Worm (Caenorhabditis elegans) whole organism, L4 larva: ENCODE results near the gene nfyc-1.

Experiments
- aly-2 ChIP-seq: sonication (generic microtip); optimal IDR thresholded peaks from 2 replicates; lab custom pipeline; 2018; ENCODE audit warnings: missing biosample characterization, missing genetic modification characterization
- ama-1 ChIP-seq: fragments of 150-350 bp; optimal IDR thresholded peaks from 2 replicates; lab custom pipeline; 2014; ENCODE audit warnings: inconsistent platforms, mixed read lengths
- ceh-20 ChIP-seq: fragments of 200-800 bp; sonication (Bioruptor generic); IDR thresholded peaks from 2 replicates; pipeline ENCODE4 v1.3.6; 2022; ENCODE audit warnings: missing genetic modification reagents, missing genetic modification characterization, missing compliant biosample characterization
- ceh-28 ChIP-seq: fragments of 150-350 bp; optimal IDR thresholded peaks from 2 replicates; lab custom pipeline; 2014; ENCODE audit warnings: missing biosample characterization, missing genetic modification reagents, missing genetic modification characterization
- fos-1 ChIP-seq: fragments of 150-350 bp; optimal IDR thresholded peaks from 2 replicates; lab custom pipeline; 2014; ENCODE audit warnings: missing biosample characterization, missing genetic modification characterization
- lsy-2 ChIP-seq, 2 experiments: fragments of 150-350 bp in 1 of 2; sonication (generic microtip) in 1 of 2; optimal IDR thresholded peaks; 2 replicates each; lab custom pipeline; 2014 to 2017; ENCODE audit warnings: missing biosample characterization in 2 of 2, missing genetic modification characterization in 2 of 2
- nhr-10 ChIP-seq: fragments of 150-350 bp; optimal IDR thresholded peaks from 2 replicates; lab custom pipeline; 2014; ENCODE audit warnings: missing biosample characterization, missing genetic modification characterization
- nhr-25 ChIP-seq: sonication (generic microtip); optimal IDR thresholded peaks from 2 replicates; lab custom pipeline; 2017; ENCODE audit warnings: missing genetic modification characterization, mild to moderate bottlenecking, missing compliant biosample characterization, antibody characterized with exemption, moderate library complexity, borderline replicate concordance; ENCODE audit not compliant: insufficient read depth
- nhr-6 ChIP-seq: fragments of 150-350 bp; optimal IDR thresholded peaks from 2 replicates; lab custom pipeline; 2014; ENCODE audit warnings: missing biosample characterization, missing genetic modification characterization
- pha-4 ChIP-seq, 2 experiments: fragments of 150-350 bp in 1 of 2; fragments of 200-800 bp in 1 of 2; sonication (Bioruptor generic) in 1 of 2; IDR thresholded peaks in 1 of 2; optimal IDR thresholded peaks in 1 of 2; 2 replicates each; pipeline versions ENCODE4 v1.3.6 to Lab custom; 2014 to 2022; ENCODE audit warnings: missing genetic modification characterization in 2 of 2, missing genetic modification reagents in 2 of 2, missing biosample characterization in 1 of 2, missing compliant biosample characterization in 1 of 2
- skn-1 ChIP-seq: fragments of 150-350 bp; optimal IDR thresholded peaks from 2 replicates; lab custom pipeline; 2014; ENCODE audit warnings: missing biosample characterization, missing genetic modification characterization
- snpc-4 ChIP-seq: fragments of 150-350 bp; optimal IDR thresholded peaks from 2 replicates; lab custom pipeline; 2014; ENCODE audit warnings: missing biosample characterization, missing genetic modification characterization

DNA sequence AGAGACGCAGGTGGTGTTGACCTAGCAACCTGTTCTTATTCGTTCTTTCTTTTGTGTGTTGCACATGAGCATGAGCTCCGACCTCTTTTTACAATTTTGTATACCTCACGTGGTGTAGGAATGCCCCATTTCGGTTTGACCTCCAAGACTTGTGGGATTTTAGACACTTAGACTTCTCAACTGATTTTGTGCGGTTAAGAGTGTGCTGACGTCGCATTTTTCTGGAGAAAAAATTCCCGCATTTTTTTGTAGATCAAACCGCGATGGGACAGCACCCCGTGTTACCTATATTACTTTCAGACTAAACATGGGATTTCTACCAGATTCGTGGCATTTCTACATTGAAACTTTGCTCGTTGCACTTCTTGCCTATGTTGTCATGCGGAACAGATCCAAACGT lies 7.6 kb downstream of the nfyc-1 start, which contains the start of gene sptl-1:
- no peak for TF ChIP-seq pha-4 (GFP tag; IDR thresholded peaks at IDR 0.05; lab: Robert Waterston, UW)
- TF ChIP-seq pha-4 (tag; optimal IDR thresholded peaks at IDR 0.05; lab: Kevin White, UChicago): no peak
- no peak for TF ChIP-seq skn-1 (tag; lab: Kevin White, UChicago)
- no peak for TF ChIP-seq snpc-4 (tag; lab: Kevin White, UChicago)
- TF ChIP-seq lsy-2 (tag; optimal IDR thresholded peaks at IDR 0.05; lab: Kevin White, UChicago): no peak
- TF ChIP-seq nhr-25 (tag; lab: Kevin White, UChicago): no peak
- TF ChIP-seq nhr-10 (tag; lab: Kevin White, UChicago): no peak
- TF ChIP-seq aly-2: no peak
- TF ChIP-seq ceh-28: no peak
- no peak for TF ChIP-seq nhr-6 (tag; lab: Kevin White, UChicago)
- no peak for TF ChIP-seq ceh-20 (GFP tag; lab: Robert Waterston, UW)
- TF ChIP-seq fos-1 (tag; lab: Kevin White, UChicago): no peak
- TF ChIP-seq ama-1 (lab: Kevin White, UChicago): no peak
